Fruit fly (Drosophila melanogaster) whole organism, prepupa: ENCODE data around the gene Calr.

Experiments
- Blimp-1 ChIP-seq: fragments of 200-800 bp; sonication (Bioruptor generic); optimal IDR thresholded peaks from 3 replicates; lab custom pipeline; 2017; ENCODE audit warnings: missing biosample characterization, missing genetic modification characterization, mild to moderate bottlenecking, moderate library complexity, missing genetic modification reagents
- CG10631 ChIP-seq: fragments of 200-800 bp; sonication (Bioruptor generic); optimal IDR thresholded peaks from 2 replicates; lab custom pipeline; 2016; ENCODE audit warnings: missing biosample characterization, missing genetic modification characterization
- CG10669 ChIP-seq: fragments of 200-800 bp; sonication (Bioruptor generic); optimal IDR thresholded peaks from 3 replicates; lab custom pipeline; 2018; ENCODE audit warnings: missing biosample characterization, mild to moderate bottlenecking, missing genetic modification characterization, moderate library complexity
- CG11294 ChIP-seq: fragments of 200-800 bp; sonication (Bioruptor generic); IDR thresholded peaks from 2 replicates; pipeline ENCODE4 v1.3.6; 2022; ENCODE audit warnings: missing biosample characterization, missing genetic modification characterization
- CG1621 ChIP-seq: fragments of 200-800 bp; sonication (Bioruptor generic); optimal IDR thresholded peaks from 3 replicates; lab custom pipeline; 2018; ENCODE audit warnings: missing biosample characterization, mild to moderate bottlenecking, missing genetic modification characterization
- CG3032 ChIP-seq: fragments of 200-800 bp; optimal IDR thresholded peaks from 2 replicates; lab custom pipeline; 2019; ENCODE audit warnings: missing biosample characterization, mild to moderate bottlenecking, missing genetic modification characterization, moderate library complexity
- CG32006 ChIP-seq: fragments of 200-800 bp; sonication (Bioruptor generic); optimal IDR thresholded peaks from 3 replicates; lab custom pipeline; 2017; ENCODE audit warnings: missing biosample characterization, mild to moderate bottlenecking, missing genetic modification characterization
- CG34406 ChIP-seq: fragments of 200-800 bp; sonication (Bioruptor generic); optimal IDR thresholded peaks from 3 replicates; lab custom pipeline; 2016; ENCODE audit warnings: missing biosample characterization, missing genetic modification characterization
- CG3919 ChIP-seq: fragments of 200-800 bp; sonication (Bioruptor generic); optimal IDR thresholded peaks from 3 replicates; lab custom pipeline; 2016; ENCODE audit warnings: missing biosample characterization, missing genetic modification characterization
- CG4318 ChIP-seq: fragments of 200-800 bp; sonication (Bioruptor generic); optimal IDR thresholded peaks from 3 replicates; lab custom pipeline; 2017; ENCODE audit warnings: missing biosample characterization, mild to moderate bottlenecking, missing genetic modification characterization
- CG6792 ChIP-seq: fragments of 200-800 bp; sonication (Bioruptor generic); optimal IDR thresholded peaks from 3 replicates; lab custom pipeline; 2016; ENCODE audit warnings: missing biosample characterization, missing genetic modification characterization
- CG6808 ChIP-seq: fragments of 200-800 bp; sonication (Bioruptor generic); optimal IDR thresholded peaks from 3 replicates; lab custom pipeline; 2017; ENCODE audit warnings: missing biosample characterization, missing genetic modification characterization, mild to moderate bottlenecking, moderate library complexity, missing genetic modification reagents
- CG9139 ChIP-seq: fragments of 200-800 bp; sonication (Bioruptor generic); optimal IDR thresholded peaks from 3 replicates; lab custom pipeline; 2017; ENCODE audit warnings: missing biosample characterization, mild to moderate bottlenecking, missing genetic modification characterization
- Eip78C ChIP-seq: fragments of 200-800 bp; sonication (Bioruptor generic); peaks from one replicate; lab custom pipeline; 2016; ENCODE audit warnings: missing biosample characterization, missing genetic modification characterization
- Eip93F ChIP-seq: fragments of 200-800 bp; sonication (Bioruptor generic); optimal IDR thresholded peaks from 2 replicates; lab custom pipeline; 2016; ENCODE audit warnings: missing biosample characterization, mild to moderate bottlenecking, missing genetic modification characterization
- Ets21C ChIP-seq: fragments of 200-800 bp; sonication (Bioruptor generic); optimal IDR thresholded peaks from 3 replicates; lab custom pipeline; 2016; ENCODE audit warnings: missing biosample characterization, missing genetic modification characterization
- Ets96B ChIP-seq: fragments of 200-800 bp; optimal IDR thresholded peaks from 2 replicates; lab custom pipeline; 2019; ENCODE audit warnings: missing biosample characterization, mild to moderate bottlenecking, missing genetic modification characterization, moderate library complexity
- Hr38 ChIP-seq: sonication (Bioruptor generic); optimal IDR thresholded peaks from 2 replicates; lab custom pipeline; 2016; ENCODE audit warnings: missing biosample characterization, missing genetic modification characterization
- Hr39 ChIP-seq: fragments of 200-800 bp; sonication (Bioruptor generic); optimal IDR thresholded peaks from 2 replicates; lab custom pipeline; 2016; ENCODE audit warnings: missing biosample characterization, missing genetic modification characterization
- OdsH ChIP-seq: fragments of 200-800 bp; sonication (Bioruptor generic); optimal IDR thresholded peaks from 3 replicates; lab custom pipeline; 2016; ENCODE audit warnings: missing biosample characterization, missing genetic modification characterization
- Smox ChIP-seq: fragments of 200-800 bp; sonication (Bioruptor generic); optimal IDR thresholded peaks from 3 replicates; lab custom pipeline; 2016; ENCODE audit warnings: missing biosample characterization, missing genetic modification characterization
- Sox102F ChIP-seq: fragments of 200-800 bp; sonication (Bioruptor generic); optimal IDR thresholded peaks from 2 replicates; lab custom pipeline; 2016; ENCODE audit warnings: missing biosample characterization, mild to moderate bottlenecking, missing genetic modification characterization
- Sox14 ChIP-seq: fragments of 200-800 bp; sonication (Bioruptor generic); optimal IDR thresholded peaks from 3 replicates; lab custom pipeline; 2016; ENCODE audit warnings: missing biosample characterization, missing genetic modification characterization
- acj6 ChIP-seq: fragments of 200-800 bp; sonication (Bioruptor generic); optimal IDR thresholded peaks from 3 replicates; lab custom pipeline; 2016; ENCODE audit warnings: missing biosample characterization, missing genetic modification characterization
- cyc ChIP-seq: fragments of 200-800 bp; sonication (Bioruptor generic); optimal IDR thresholded peaks from 3 replicates; lab custom pipeline; 2016; ENCODE audit warnings: missing biosample characterization, missing genetic modification characterization
- dsx ChIP-seq: fragments of 200-800 bp; optimal IDR thresholded peaks from 3 replicates; lab custom pipeline; 2019; ENCODE audit warnings: missing biosample characterization, mild to moderate bottlenecking, missing genetic modification characterization, moderate library complexity; ENCODE audit not compliant: poor library complexity, severe bottlenecking
- esn ChIP-seq: fragments of 200-800 bp; sonication (Bioruptor generic); optimal IDR thresholded peaks from 2 replicates; lab custom pipeline; 2016; ENCODE audit warnings: missing biosample characterization, mild to moderate bottlenecking, missing genetic modification characterization, moderate library complexity
- fd59A ChIP-seq: fragments of 200-800 bp; sonication (Bioruptor generic); optimal IDR thresholded peaks from 2 replicates; lab custom pipeline; 2017; ENCODE audit warnings: missing biosample characterization, mild to moderate bottlenecking, missing genetic modification characterization, missing genetic modification reagents
- fd85E ChIP-seq: fragments of 200-800 bp; sonication (Bioruptor generic); optimal IDR thresholded peaks from 3 replicates; lab custom pipeline; 2016; ENCODE audit warnings: missing biosample characterization, missing genetic modification characterization
- fkh ChIP-seq: fragments of 200-800 bp; sonication (Bioruptor generic); optimal IDR thresholded peaks from 3 replicates; lab custom pipeline; 2017; ENCODE audit warnings: missing biosample characterization, mild to moderate bottlenecking, missing genetic modification characterization, moderate library complexity
- lz ChIP-seq: fragments of 200-800 bp; sonication (Bioruptor generic); optimal IDR thresholded peaks from 3 replicates; lab custom pipeline; 2016; ENCODE audit warnings: missing biosample characterization, missing genetic modification characterization
- pdm3 ChIP-seq: fragments of 200-800 bp; sonication (Bioruptor generic); optimal IDR thresholded peaks from 3 replicates; lab custom pipeline; 2016; ENCODE audit warnings: missing biosample characterization, missing genetic modification characterization
- salr ChIP-seq, 2 experiments: fragments of 200-800 bp; sonication (Bioruptor generic); optimal IDR thresholded peaks; 3 replicates each; lab custom pipeline; 2016 to 2018; ENCODE audit warnings: missing biosample characterization in 2 of 2, missing genetic modification characterization in 2 of 2, mild to moderate bottlenecking in 1 of 2
- ss ChIP-seq, 2 experiments: fragments of 200-800 bp; sonication (Bioruptor generic); optimal IDR thresholded peaks; 2 replicates in 1 of 2; 3 replicates in 1 of 2; lab custom pipeline; 2017 to 2018; ENCODE audit warnings: mild to moderate bottlenecking in 2 of 2, missing biosample characterization in 2 of 2, missing genetic modification characterization in 2 of 2, moderate library complexity in 1 of 2
- svp ChIP-seq: fragments of 200-800 bp; sonication (Bioruptor generic); peaks from one replicate; lab custom pipeline; 2016; ENCODE audit warnings: missing biosample characterization, missing genetic modification characterization
- topi ChIP-seq: fragments of 200-800 bp; sonication (Bioruptor generic); optimal IDR thresholded peaks from 3 replicates; lab custom pipeline; 2016; ENCODE audit warnings: missing biosample characterization, missing genetic modification characterization
- vri ChIP-seq: fragments of 200-800 bp; sonication (Bioruptor generic); optimal IDR thresholded peaks from 3 replicates; lab custom pipeline; 2016; ENCODE audit warnings: missing biosample characterization, mild to moderate bottlenecking, missing genetic modification characterization

Gene Calr

dm6 chr3R:9673207-9673606 is 42.6 kb upstream of the Calr start:
- TF ChIP-seq CG4318 (GFP tag; lab: Kevin White, UChicago), result no peak
- TF ChIP-seq CG6792 (GFP tag; lab: Kevin White, UChicago), result no peak
- TF ChIP-seq Hr38 (GFP tag; lab: Kevin White, UChicago), result no peak
- no peak for TF ChIP-seq CG3032 (tag; lab: Kevin White, UChicago)
- TF ChIP-seq CG11294 (GFP tag; lab: Robert Waterston, UW), result no peak
- TF ChIP-seq svp (GFP tag; lab: Kevin White, UChicago), result no peak
- no peak for TF ChIP-seq CG10669 (GFP tag; lab: Kevin White, UChicago)
- TF ChIP-seq OdsH (GFP tag; lab: Kevin White, UChicago), result no peak
- no peak for TF ChIP-seq CG9139 (GFP tag; lab: Kevin White, UChicago)
- TF ChIP-seq CG34406 (GFP tag; lab: Kevin White, UChicago), result no peak
- no peak for TF ChIP-seq salr (GFP tag; optimal IDR thresholded peaks at IDR 0.05; lab: Kevin White, UChicago)
- TF ChIP-seq Smox (GFP tag; lab: Kevin White, UChicago), result no peak
- no peak for TF ChIP-seq Hr39
- TF ChIP-seq Eip93F (GFP tag; lab: Kevin White, UChicago), result no peak
- no peak for TF ChIP-seq CG32006 (GFP tag; lab: Kevin White, UChicago)
- no peak for TF ChIP-seq cyc (GFP tag; lab: Kevin White, UChicago)

- TF ChIP-seq CG1621 (tag; lab: Kevin White, UChicago) (no peak), CG3919 (GFP tag; lab: Kevin White, UChicago) (no peak), CG11294 (GFP tag; lab: Robert Waterston, UW) (no peak), fd59A (no peak), vri (no peak), CG32006 (GFP tag; lab: Kevin White, UChicago) (no peak), Sox102F (GFP tag; lab: Kevin White, UChicago) (no peak), Sox14 (GFP tag; lab: Kevin White, UChicago) (no peak)
These were observed 34.8 kb upstream of the Calr start for dm6 chr3R:9665405-9665804.

- TF ChIP-seq svp (GFP tag; lab: Kevin White, UChicago) (peak; percentile 1), ss (GFP tag; optimal IDR thresholded peaks at IDR 0.05; lab: Kevin White, UChicago) (no peak), vri (peak; percentile 40), fd59A (no peak), fkh (GFP tag; lab: Kevin White, UChicago) (peak; percentile 38)
These were observed 15.6 kb upstream of the Calr start, which contains the start of gene Fst for dm6 chr3R:9646104-9646707. Fst (minus strand) TSS chr3R:9646154.

dm6 chr3R:9644620-9645019 is 14.0 kb upstream of the Calr start:
- TF ChIP-seq dsx (GFP tag; lab: Kevin White, UChicago) (no peak), CG6808 (GFP tag; lab: Kevin White, UChicago) (no peak)
- TF ChIP-seq, all 60 proteins: peak for 0

- TF ChIP-seq fd85E, result no peak
- no peak for TF ChIP-seq CG9139 (GFP tag; lab: Kevin White, UChicago)
- no peak for TF ChIP-seq OdsH (GFP tag; lab: Kevin White, UChicago)
- no peak for TF ChIP-seq Hr39
- TF ChIP-seq CG3032 (tag; lab: Kevin White, UChicago), result no peak
- no peak for TF ChIP-seq Ets96B (tag; lab: Kevin White, UChicago)
- no peak for TF ChIP-seq Eip78C
- no peak for TF ChIP-seq CG10631 (GFP tag; lab: Kevin White, UChicago)
- no peak for TF ChIP-seq topi (GFP tag; lab: Kevin White, UChicago)
- no peak for TF ChIP-seq lz
- TF ChIP-seq esn (GFP tag; lab: Kevin White, UChicago), result no peak
- TF ChIP-seq Ets21C (GFP tag; lab: Kevin White, UChicago), result no peak
- TF ChIP-seq acj6 (GFP tag; lab: Kevin White, UChicago), result no peak
- no peak for TF ChIP-seq Blimp-1 (GFP tag; lab: Kevin White, UChicago)
- no peak for TF ChIP-seq pdm3 (GFP tag; lab: Kevin White, UChicago)
- no peak for TF ChIP-seq salr (GFP tag; optimal IDR thresholded peaks at IDR 0.05; lab: Kevin White, UChicago)
These were observed 13.3 kb upstream of the Calr start for dm6 chr3R:9643977-9644376.
